Fruit fly (Drosophila melanogaster) whole organism, embryonic: ENCODE results near the gene CG10996.

Source experiments
- Ada2b ChIP-seq: fragments of 200-800 bp; sonication (Bioruptor generic); IDR thresholded peaks from 2 replicates; pipeline ENCODE4 v1.3.6; 2022; ENCODE audit warnings: missing biosample characterization, missing genetic modification characterization
- BtbVII ChIP-seq: fragments of 200-800 bp; sonication (Bioruptor generic); optimal IDR thresholded peaks from 3 replicates; lab custom pipeline; 2017; ENCODE audit warnings: missing biosample characterization, mild to moderate bottlenecking, missing genetic modification characterization
- CG10209 ChIP-seq: fragments of 200-800 bp; sonication (Bioruptor generic); optimal IDR thresholded peaks from 3 replicates; lab custom pipeline; 2017; ENCODE audit warnings: missing biosample characterization, mild to moderate bottlenecking, missing genetic modification characterization, missing genetic modification reagents
- CG10274 ChIP-seq: fragments of 200-800 bp; sonication (Bioruptor generic); optimal IDR thresholded peaks from 3 replicates; lab custom pipeline; 2017; ENCODE audit warnings: missing biosample characterization, mild to moderate bottlenecking, missing genetic modification characterization
- CG11504 ChIP-seq: fragments of 200-800 bp; sonication (Bioruptor generic); optimal IDR thresholded peaks from 3 replicates; lab custom pipeline; 2019; ENCODE audit warnings: missing biosample characterization, mild to moderate bottlenecking, missing genetic modification characterization, moderate library complexity
- CG12236 ChIP-seq: fragments of 200-800 bp; sonication (Bioruptor generic); optimal IDR thresholded peaks from 2 replicates; lab custom pipeline; 2016; ENCODE audit warnings: missing biosample characterization, missing genetic modification characterization
- CG12659 ChIP-seq: fragments of 200-800 bp; sonication (Bioruptor generic); optimal IDR thresholded peaks from 3 replicates; lab custom pipeline; 2017; ENCODE audit warnings: mild to moderate bottlenecking, missing biosample characterization, missing genetic modification reagents, missing genetic modification characterization
- CG12769 ChIP-seq: fragments of 200-800 bp; sonication (Bioruptor generic); optimal IDR thresholded peaks from 2 replicates; lab custom pipeline; 2019; ENCODE audit warnings: missing biosample characterization, mild to moderate bottlenecking, missing genetic modification characterization, moderate library complexity
- CG13123 ChIP-seq: fragments of 200-800 bp; sonication (Bioruptor generic); optimal IDR thresholded peaks from 2 replicates; lab custom pipeline; 2016; ENCODE audit warnings: missing biosample characterization, missing genetic modification characterization
- CG16815 ChIP-seq: fragments of 200-800 bp; sonication (Bioruptor generic); optimal IDR thresholded peaks from 3 replicates; lab custom pipeline; 2017; ENCODE audit warnings: missing biosample characterization, mild to moderate bottlenecking, missing genetic modification characterization
- CG17385 ChIP-seq: fragments of 200-800 bp; sonication (Bioruptor generic); optimal IDR thresholded peaks from 3 replicates; lab custom pipeline; 2018; ENCODE audit warnings: missing biosample characterization, mild to moderate bottlenecking, missing genetic modification characterization
- CG2199 ChIP-seq: fragments of 200-800 bp; sonication (Bioruptor generic); IDR thresholded peaks from 3 replicates; pipeline ENCODE4 v1.3.6; 2022; ENCODE audit warnings: missing biosample characterization, missing genetic modification characterization
- CG2202 ChIP-seq: fragments of 200-800 bp; sonication (Bioruptor generic); optimal IDR thresholded peaks from 2 replicates; lab custom pipeline; 2018; ENCODE audit warnings: missing biosample characterization, mild to moderate bottlenecking, missing genetic modification characterization
- CG3163 ChIP-seq: fragments of 200-800 bp; sonication (Bioruptor generic); optimal IDR thresholded peaks from 3 replicates; lab custom pipeline; 2016; ENCODE audit warnings: missing biosample characterization, missing genetic modification characterization
- CG3847 ChIP-seq: fragments of 200-800 bp; sonication (Bioruptor generic); IDR thresholded peaks from 2 replicates; pipeline ENCODE4 v1.3.6; 2022; ENCODE audit warnings: missing biosample characterization, missing genetic modification characterization
- CG6854 ChIP-seq: fragments of 200-800 bp; sonication (Bioruptor generic); optimal IDR thresholded peaks from 3 replicates; lab custom pipeline; 2017; ENCODE audit warnings: missing biosample characterization, mild to moderate bottlenecking, missing genetic modification characterization
- CG8089 ChIP-seq: fragments of 200-800 bp; sonication (Bioruptor generic); optimal IDR thresholded peaks from 3 replicates; lab custom pipeline; 2016; ENCODE audit warnings: missing biosample characterization, missing genetic modification characterization
- CG9215 ChIP-seq: fragments of 200-800 bp; sonication (Bioruptor generic); IDR thresholded peaks from 2 replicates; pipeline ENCODE4 v1.3.6; 2022; ENCODE audit warnings: missing biosample characterization, missing genetic modification characterization
- CG9817 ChIP-seq: fragments of 200-800 bp; sonication (Bioruptor generic); optimal IDR thresholded peaks from 2 replicates; lab custom pipeline; 2018; ENCODE audit warnings: missing biosample characterization, mild to moderate bottlenecking, missing genetic modification characterization, moderate library complexity
- CG9932 ChIP-seq: fragments of 200-800 bp; sonication (Bioruptor generic); IDR thresholded peaks from 2 replicates; pipeline ENCODE4 v1.3.6; 2022; ENCODE audit warnings: missing biosample characterization, missing genetic modification characterization
- Camta ChIP-seq: fragments of 200-800 bp; sonication (Bioruptor generic); optimal IDR thresholded peaks from 2 replicates; lab custom pipeline; 2016; ENCODE audit warnings: missing biosample characterization, missing genetic modification characterization
- H15 ChIP-seq: fragments of 200-800 bp; sonication (Bioruptor generic); IDR thresholded peaks from 3 replicates; pipeline ENCODE4 v1.3.6; 2022; ENCODE audit warnings: missing biosample characterization, missing genetic modification characterization
- Med ChIP-seq: fragments of 200-800 bp; sonication (Bioruptor generic); peaks from one replicate; lab custom pipeline; 2016; ENCODE audit warnings: missing biosample characterization, missing genetic modification characterization, mild to moderate bottlenecking, inconsistent platforms, moderate library complexity
- NC2β ChIP-seq: fragments of 200-800 bp; sonication (Bioruptor generic); optimal IDR thresholded peaks from 2 replicates; lab custom pipeline; 2016; ENCODE audit warnings: missing biosample characterization, missing genetic modification characterization
- Opbp ChIP-seq: fragments of 200-800 bp; sonication (Bioruptor generic); IDR thresholded peaks from 3 replicates; pipeline ENCODE4 v1.3.6; 2022; ENCODE audit warnings: missing biosample characterization, missing genetic modification characterization; ENCODE audit not compliant: partially characterized antibody
- Ptx1 ChIP-seq: fragments of 200-800 bp; sonication (Bioruptor generic); IDR thresholded peaks from 2 replicates; pipeline ENCODE4 v1.3.6; 2022; ENCODE audit warnings: missing biosample characterization, missing genetic modification characterization
- Sry-β ChIP-seq: fragments of 200-800 bp; sonication (Bioruptor generic); optimal IDR thresholded peaks from 2 replicates; lab custom pipeline; 2018; ENCODE audit warnings: missing biosample characterization, mild to moderate bottlenecking, missing genetic modification characterization, moderate library complexity
- ab ChIP-seq: fragments of 200-800 bp; sonication (Bioruptor generic); optimal IDR thresholded peaks from 2 replicates; lab custom pipeline; 2016; ENCODE audit warnings: missing biosample characterization, missing genetic modification characterization
- bowl ChIP-seq: fragments of 200-800 bp; sonication (Bioruptor generic); IDR thresholded peaks from 2 replicates; pipeline ENCODE4 v1.3.6; 2022; ENCODE audit warnings: missing biosample characterization, missing genetic modification characterization
- cwo ChIP-seq: fragments of 200-800 bp; sonication (Bioruptor generic); optimal IDR thresholded peaks from 3 replicates; lab custom pipeline; 2017; ENCODE audit warnings: missing biosample characterization, missing genetic modification characterization, mild to moderate bottlenecking, moderate library complexity, missing genetic modification reagents
- eve ChIP-seq, 2 experiments: fragments of >200 bp; optimal IDR thresholded peaks; 2 replicates each; lab custom pipeline; 2017; ENCODE audit warnings: missing biosample characterization in 2 of 2, missing genetic modification characterization in 2 of 2
- grn ChIP-seq: fragments of 200-800 bp; sonication (Bioruptor generic); optimal IDR thresholded peaks from 3 replicates; lab custom pipeline; 2017; ENCODE audit warnings: missing biosample characterization, missing genetic modification characterization
- gsb ChIP-seq: fragments of 200-800 bp; sonication (Bioruptor generic); IDR thresholded peaks from 2 replicates; pipeline ENCODE4 v1.3.6; 2022; ENCODE audit warnings: missing biosample characterization, missing genetic modification characterization
- hkb ChIP-seq, 2 experiments: fragments of 200-800 bp in 1 of 2; fragments of >200 bp in 1 of 2; sonication (Bioruptor generic) in 1 of 2; IDR thresholded peaks in 1 of 2; optimal IDR thresholded peaks in 1 of 2; 2 replicates each; pipeline versions ENCODE4 v1.3.6 to Lab custom; 2017 to 2022; ENCODE audit warnings: missing biosample characterization in 1 of 2, missing genetic modification characterization in 1 of 2
- insv ChIP-seq, 2 experiments: fragments of 200-800 bp; sonication (Bioruptor generic); optimal IDR thresholded peaks; 3 replicates each; lab custom pipeline; 2016 to 2018; ENCODE audit warnings: missing biosample characterization in 2 of 2, missing genetic modification characterization in 2 of 2
- inv ChIP-seq: fragments of 200-800 bp; sonication (Bioruptor generic); IDR thresholded peaks from 2 replicates; pipeline ENCODE4 v1.3.6; 2022; ENCODE audit warnings: missing biosample characterization, missing genetic modification characterization; ENCODE audit not compliant: partially characterized antibody
- jumu ChIP-seq: fragments of 200-800 bp; sonication (Bioruptor generic); optimal IDR thresholded peaks from 3 replicates; lab custom pipeline; 2016; ENCODE audit warnings: missing biosample characterization, missing genetic modification characterization
- kah ChIP-seq: fragments of 200-800 bp; sonication (Bioruptor generic); optimal IDR thresholded peaks from 2 replicates; lab custom pipeline; 2018; ENCODE audit warnings: missing biosample characterization, mild to moderate bottlenecking, missing genetic modification characterization
- knrl ChIP-seq: fragments of 200-800 bp; sonication (Bioruptor generic); IDR thresholded peaks from 3 replicates; pipeline ENCODE4 v1.3.6; 2022; ENCODE audit warnings: missing biosample characterization, missing genetic modification characterization; ENCODE audit not compliant: partially characterized antibody
- lmd ChIP-seq: fragments of 200-800 bp; sonication (Bioruptor generic); IDR thresholded peaks from 2 replicates; pipeline ENCODE4 v1.3.6; 2022; ENCODE audit warnings: missing biosample characterization, missing genetic modification characterization
- nerfin-1 ChIP-seq: fragments of 200-800 bp; sonication (Bioruptor generic); optimal IDR thresholded peaks from 3 replicates; lab custom pipeline; 2019; ENCODE audit warnings: missing biosample characterization, mild to moderate bottlenecking, missing genetic modification characterization, moderate library complexity
- org-1 ChIP-seq: fragments of 200-800 bp; sonication (Bioruptor generic); optimal IDR thresholded peaks from 2 replicates; lab custom pipeline; 2017; ENCODE audit warnings: missing biosample characterization, missing genetic modification characterization
- run ChIP-seq: fragments of 200-800 bp; sonication (Bioruptor generic); optimal IDR thresholded peaks from 3 replicates; lab custom pipeline; 2018; ENCODE audit warnings: missing biosample characterization, mild to moderate bottlenecking, missing genetic modification characterization
- sc ChIP-seq, 3 experiments: fragments of >200 bp in 2 of 3; fragments of 200-800 bp in 1 of 3; sonication (Bioruptor generic) in 1 of 3; optimal IDR thresholded peaks; 2 replicates in 2 of 3; 3 replicates in 1 of 3; lab custom pipeline; 2017; ENCODE audit warnings: mild to moderate bottlenecking in 1 of 3, missing biosample characterization in 1 of 3, missing genetic modification characterization in 1 of 3, missing genetic modification reagents in 1 of 3
- sens-2 ChIP-seq: fragments of 200-800 bp; sonication (Bioruptor generic); IDR thresholded peaks from 2 replicates; pipeline ENCODE4 v1.3.6; 2022; ENCODE audit warnings: missing biosample characterization, missing genetic modification characterization
- sug ChIP-seq: fragments of 200-800 bp; optimal IDR thresholded peaks from 2 replicates; lab custom pipeline; 2019; ENCODE audit warnings: missing biosample characterization, mild to moderate bottlenecking, missing genetic modification characterization, moderate library complexity
- tap ChIP-seq: fragments of 200-800 bp; optimal IDR thresholded peaks from 3 replicates; lab custom pipeline; 2019; ENCODE audit warnings: missing biosample characterization, mild to moderate bottlenecking, missing genetic modification characterization, moderate library complexity
- tgo ChIP-seq: fragments of 200-800 bp; sonication (Bioruptor generic); IDR thresholded peaks from 3 replicates; pipeline ENCODE4 v1.3.6; 2022; ENCODE audit warnings: missing biosample characterization, missing genetic modification characterization
- unpg ChIP-seq: fragments of 200-800 bp; sonication (Bioruptor generic); optimal IDR thresholded peaks from 3 replicates; lab custom pipeline; 2018; ENCODE audit warnings: missing biosample characterization, mild to moderate bottlenecking, missing genetic modification characterization, moderate library complexity

The CG10996 gene

DNA sequence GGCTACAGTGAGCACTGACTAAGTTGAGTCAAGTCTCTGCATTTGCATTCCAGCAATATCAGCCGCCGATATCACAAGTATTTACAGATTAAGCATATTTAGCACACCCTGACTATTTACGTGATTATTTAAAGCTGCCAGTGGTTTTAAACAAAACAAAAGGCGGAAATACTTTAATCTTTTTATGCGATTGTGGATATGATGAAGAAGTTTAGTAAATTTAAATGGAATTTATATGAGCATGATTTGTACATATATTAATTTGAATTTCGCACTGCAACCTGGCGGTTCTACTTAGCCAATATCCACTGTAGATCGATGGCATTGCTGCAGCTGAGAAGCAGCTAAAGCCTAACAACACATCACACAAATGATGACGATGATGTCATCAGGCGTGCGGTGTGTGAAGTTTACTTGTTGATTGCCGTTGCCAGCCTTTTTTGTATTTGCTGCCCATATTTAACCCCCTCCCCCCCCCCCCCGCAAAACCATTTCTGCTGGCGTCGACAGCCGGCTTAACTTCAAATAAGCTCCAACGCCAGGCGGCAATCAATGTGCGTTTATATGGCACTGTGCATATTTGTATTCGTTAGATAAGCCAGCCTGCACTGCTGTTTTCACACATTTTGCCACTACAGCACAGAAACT is 18.2 kb upstream of the CG10996 start (continued):
- peak; percentile 67; the same call in 2 of the 3 replicates for TF ChIP-seq tgo (GFP tag; lab: Robert Waterston, UW)
- TF ChIP-seq sc (optimal IDR thresholded peaks at IDR 0.05; lab: Kevin White, UChicago): no peak
- peak; percentile 29 for TF ChIP-seq sc (GFP tag; optimal IDR thresholded peaks at IDR 0.05; lab: Kevin White, UChicago)
- TF ChIP-seq CG11504: peak; percentile 85
- peak; percentile 36 for TF ChIP-seq Ada2b (GFP tag; lab: Robert Waterston, UW)
- peak; percentile 53; the same call in 1 of the 3 replicates for TF ChIP-seq H15 (GFP tag; lab: Robert Waterston, UW)
- no peak for TF ChIP-seq CG9932 (GFP tag; lab: Robert Waterston, UW)
- no peak for TF ChIP-seq inv (GFP tag; lab: Robert Waterston, UW)
- TF ChIP-seq bowl (GFP tag; lab: Robert Waterston, UW): no peak
- no peak for TF ChIP-seq CG2202 (tag; lab: Kevin White, UChicago)
- TF ChIP-seq CG10274 (GFP tag; lab: Kevin White, UChicago): peak; percentile 48
- peak; percentile 13 for TF ChIP-seq CG8089 (GFP tag; lab: Kevin White, UChicago)
- peak; percentile 51 for TF ChIP-seq BtbVII (GFP tag; lab: Kevin White, UChicago)
- TF ChIP-seq CG12236 (GFP tag; lab: Kevin White, UChicago): peak; percentile 25
- peak; percentile 45 for TF ChIP-seq tap
- TF ChIP-seq lmd (GFP tag; lab: Robert Waterston, UW): peak; percentile 72
- TF ChIP-seq gsb: no peak
- peak; percentile 42 for TF ChIP-seq run (tag; lab: Kevin White, UChicago)
- TF ChIP-seq Med (GFP tag; lab: Kevin White, UChicago): peak; percentile 89
- no peak for TF ChIP-seq Sry-β (GFP tag; lab: Kevin White, UChicago)
- peak; percentile 20 for TF ChIP-seq kah (GFP tag; lab: Kevin White, UChicago)
- TF ChIP-seq hkb (optimal IDR thresholded peaks at IDR 0.05; lab: Kevin White, UChicago): no peak
- TF ChIP-seq hkb (GFP tag; IDR thresholded peaks at IDR 0.05; lab: Robert Waterston, UW): peak; percentile 67; the same call in 1 of the 2 replicates
- TF ChIP-seq knrl (GFP tag; lab: Robert Waterston, UW): no peak
- peak; percentile 80 for TF ChIP-seq Camta
- peak; percentile 65 for TF ChIP-seq CG3847 (GFP tag; lab: Robert Waterston, UW)
- TF ChIP-seq CG2199 (GFP tag; lab: Robert Waterston, UW): no peak
- no peak for TF ChIP-seq ab (GFP tag; lab: Kevin White, UChicago)
- peak; percentile 22 for TF ChIP-seq sug (tag; lab: Kevin White, UChicago)
- TF ChIP-seq eve (GFP tag; optimal IDR thresholded peaks at IDR 0.05; lab: Kevin White, UChicago): no peak
- TF ChIP-seq CG12769 (tag; lab: Kevin White, UChicago): peak; percentile 57
- TF ChIP-seq sens-2 (GFP tag; lab: Robert Waterston, UW): no peak
- peak; percentile 51 for TF ChIP-seq unpg
- no peak for TF ChIP-seq Opbp
- peak; percentile 66 for TF ChIP-seq org-1 (GFP tag; lab: Kevin White, UChicago)
- peak; percentile 59 for TF ChIP-seq jumu (GFP tag; lab: Kevin White, UChicago)
- peak; percentile 30 for TF ChIP-seq CG16815 (GFP tag; lab: Kevin White, UChicago)
- TF ChIP-seq NC2β (GFP tag; lab: Kevin White, UChicago): no peak
- TF ChIP-seq Ptx1 (GFP tag; lab: Robert Waterston, UW): peak; percentile 70
- TF ChIP-seq CG9817 (tag; lab: Kevin White, UChicago): peak; percentile 16
- TF ChIP-seq CG17385 (GFP tag; lab: Kevin White, UChicago): peak; percentile 46
- peak; percentile 44 for TF ChIP-seq nerfin-1 (tag; lab: Kevin White, UChicago)
- TF ChIP-seq CG6854: peak; percentile 9
- no peak for TF ChIP-seq insv (GFP tag; optimal IDR thresholded peaks at IDR 0.05; lab: Kevin White, UChicago)
- peak; percentile 68 for TF ChIP-seq CG12659 (GFP tag; lab: Kevin White, UChicago)
- TF ChIP-seq CG3163 (GFP tag; lab: Kevin White, UChicago): peak; percentile 8
- TF ChIP-seq CG10209 (GFP tag; lab: Kevin White, UChicago): peak; percentile 60
- TF ChIP-seq CG9215: peak; percentile 45; the same call in 1 of the 2 replicates
- TF ChIP-seq CG13123 (GFP tag; lab: Kevin White, UChicago): no peak
- TF ChIP-seq cwo: peak; percentile 42
- no peak for TF ChIP-seq grn (GFP tag; lab: Kevin White, UChicago)
